Fruit fly (Drosophila melanogaster): ENCODE results near the gene KrT95D.
A peak's percentile ranks its signal among the peaks of the same experiment; 100 is the strongest.

The KrT95D gene

DNA sequence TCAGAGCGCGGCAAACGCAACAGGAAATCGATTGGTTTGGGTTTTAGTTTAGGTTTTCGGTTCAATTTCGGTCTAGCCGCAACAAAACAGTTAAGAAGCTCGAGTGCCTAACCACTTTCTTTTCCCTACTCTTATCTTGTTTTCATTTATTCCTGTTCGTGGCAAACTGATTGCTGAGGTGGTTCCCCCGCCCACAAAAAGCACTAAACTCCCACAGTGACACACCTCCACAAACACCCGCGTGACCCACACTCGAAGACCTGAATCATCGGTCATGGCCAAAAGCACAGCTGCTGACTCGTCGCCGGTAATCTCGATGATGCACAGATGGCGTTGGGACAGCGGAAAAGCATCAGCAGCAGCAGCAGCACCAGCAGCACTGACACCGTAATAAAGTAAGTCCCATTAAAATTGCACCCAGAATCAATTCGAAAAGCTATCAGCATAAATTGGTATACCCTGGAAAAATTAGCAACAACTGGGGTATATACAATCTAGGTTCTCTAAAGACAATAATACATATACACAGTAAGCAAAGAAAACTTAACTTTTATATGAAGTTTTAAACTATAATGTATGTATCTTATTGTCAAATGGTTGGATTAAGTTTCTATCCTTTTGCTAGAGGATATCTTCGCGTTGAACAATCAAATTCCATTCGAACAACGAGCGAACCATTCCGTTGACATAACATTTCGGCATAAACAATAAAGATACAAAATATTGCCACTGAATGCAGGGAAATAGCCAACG lies 5.7 kb downstream of the KrT95D start (continued):
- TF ChIP-seq eve (GFP tag; optimal IDR thresholded peaks at IDR 0.05), result peak in 1 of 2 experiments; percentile 75
- TF ChIP-seq CG7372 (GFP tag; IDR thresholded peaks at IDR 0.05), result no peak
- TF ChIP-seq Sin3A (optimal IDR thresholded peaks at IDR 0.05), result no peak
- no peak for TF ChIP-seq disco-r (GFP tag; optimal IDR thresholded peaks at IDR 0.05)
- peak; percentile 13 for TF ChIP-seq az2 (GFP tag; optimal IDR thresholded peaks at IDR 0.05)
- no peak; the same call in 2 of the 3 replicates for TF ChIP-seq so (GFP tag; IDR thresholded peaks at IDR 0.05)
- TF ChIP-seq ewg (GFP tag; optimal IDR thresholded peaks at IDR 0.05), result no peak
- TF ChIP-seq Jarid2 (GFP tag; optimal IDR thresholded peaks at IDR 0.05), result no peak
- no peak for TF ChIP-seq bcd (GFP tag; optimal IDR thresholded peaks at IDR 0.05)
- no peak for TF ChIP-seq maf-S (GFP tag; optimal IDR thresholded peaks at IDR 0.05)
- TF ChIP-seq CG9727 (GFP tag; optimal IDR thresholded peaks at IDR 0.05), result no peak
- TF ChIP-seq CG9797 (GFP tag; optimal IDR thresholded peaks at IDR 0.05), result no peak
- TF ChIP-seq CG18764 (GFP tag; optimal IDR thresholded peaks at IDR 0.05), result no peak
- no peak for TF ChIP-seq cato (GFP tag; optimal IDR thresholded peaks at IDR 0.05; ENCODE audit: borderline replicate concordance)
- TF ChIP-seq CG4707 (GFP tag; optimal IDR thresholded peaks at IDR 0.05), result no peak
- 0 out of 3 replicates have a peak, but pooled peaks have one; percentile 25 for TF ChIP-seq CG11093 (GFP tag; IDR thresholded peaks at IDR 0.05)
- no peak for TF ChIP-seq bab2 (GFP tag; optimal IDR thresholded peaks at IDR 0.05)
- TF ChIP-seq CG13123 (GFP tag; optimal IDR thresholded peaks at IDR 0.05), result no peak
- no peak for TF ChIP-seq onecut (GFP tag; IDR thresholded peaks at IDR 0.05)
- no peak for TF ChIP-seq oc (tag; optimal IDR thresholded peaks at IDR 0.05)
- TF ChIP-seq slou (GFP tag; optimal IDR thresholded peaks at IDR 0.05), result no peak
- no peak for TF ChIP-seq tll (GFP tag; optimal IDR thresholded peaks at IDR 0.05)
- no peak for TF ChIP-seq CG3726 (GFP tag; IDR thresholded peaks at IDR 0.05)
- no peak for TF ChIP-seq tup (GFP tag; optimal IDR thresholded peaks at IDR 0.05)
- no peak for TF ChIP-seq bbx (GFP tag; IDR thresholded peaks at IDR 0.05; ENCODE audit: partially characterized antibody)
- peak; percentile 71 for TF ChIP-seq Sox102F (GFP tag; optimal IDR thresholded peaks at IDR 0.05)
- no peak for TF ChIP-seq NfI (GFP tag; optimal IDR thresholded peaks at IDR 0.05)
- TF ChIP-seq CG17385 (GFP tag; optimal IDR thresholded peaks at IDR 0.05), result peak; percentile 2
- TF ChIP-seq phol (tag; optimal IDR thresholded peaks at IDR 0.05), result peak; percentile 7
- TF ChIP-seq caup (GFP tag; optimal IDR thresholded peaks at IDR 0.05; ENCODE audit: severe bottlenecking), result no peak
- TF ChIP-seq bsh (GFP tag; optimal IDR thresholded peaks at IDR 0.05), result peak in 1 of 2 experiments; percentile 65
- no peak for TF ChIP-seq Aef1 (GFP tag; IDR thresholded peaks at IDR 0.05)
- TF ChIP-seq schlank (tag; optimal IDR thresholded peaks at IDR 0.05), result no peak
- TF ChIP-seq nom (GFP tag; optimal IDR thresholded peaks at IDR 0.05), result no peak
- no peak for TF ChIP-seq Mrtf (GFP tag; IDR thresholded peaks at IDR 0.05)
- TF ChIP-seq CG31441 (GFP tag; IDR thresholded peaks at IDR 0.05), result peak; percentile 51
- TF ChIP-seq gsb-n (tag; optimal IDR thresholded peaks at IDR 0.05), result no peak
- no peak for TF ChIP-seq Doc2 (GFP tag; IDR thresholded peaks at IDR 0.05)
- peak in 1 of 2 experiments; percentile 51 for TF ChIP-seq Pdp1 (GFP tag; optimal IDR thresholded peaks at IDR 0.05)
- TF ChIP-seq grn (GFP tag; optimal IDR thresholded peaks at IDR 0.05), result no peak
- peak in 1 of 2 experiments; percentile 13 for TF ChIP-seq Eip74EF (GFP tag; optimal IDR thresholded peaks at IDR 0.05)
- no peak for TF ChIP-seq Lhr (GFP tag; optimal IDR thresholded peaks at IDR 0.05)
- TF ChIP-seq CG12104 (GFP tag; optimal IDR thresholded peaks at IDR 0.05), result no peak
- TF ChIP-seq pan (optimal IDR thresholded peaks at IDR 0.05), result no peak
- TF ChIP-seq pan (GFP tag; optimal IDR thresholded peaks at IDR 0.05 in 1 of 2, IDR thresholded peaks at IDR 0.05 in 1 of 2), result peak in 1 of 2 experiments; percentile 62
- TF ChIP-seq CG10431 (GFP tag; optimal IDR thresholded peaks at IDR 0.05), result no peak
- TF ChIP-seq CG16863 (GFP tag; optimal IDR thresholded peaks at IDR 0.05), result peak; percentile 44
- no peak for TF ChIP-seq ase (GFP tag; IDR thresholded peaks at IDR 0.05)
- no peak for TF ChIP-seq fru (optimal IDR thresholded peaks at IDR 0.05)

Measured in whole organism, embryonic.